Fruit fly (Drosophila melanogaster) whole organism, embryonic: ENCODE measurements around the gene SMC1.

Experiments
- Adf1 ChIP-seq: fragments of 200-800 bp; sonication (Bioruptor generic); IDR thresholded peaks from 2 replicates; pipeline ENCODE4 v1.3.6; 2022; ENCODE audit warnings: missing biosample characterization, missing genetic modification characterization
- Asciz ChIP-seq: fragments of 200-800 bp; sonication (Bioruptor generic); optimal IDR thresholded peaks from 2 replicates; lab custom pipeline; 2017; ENCODE audit warnings: missing biosample characterization, mild to moderate bottlenecking, missing genetic modification characterization, missing genetic modification reagents
- Atf6 ChIP-seq: fragments of 200-800 bp; sonication (Bioruptor generic); IDR thresholded peaks from 2 replicates; pipeline ENCODE4 v1.3.6; 2022; ENCODE audit warnings: missing biosample characterization, missing genetic modification characterization
- CG10147 ChIP-seq: fragments of 200-800 bp; sonication (Bioruptor generic); optimal IDR thresholded peaks from 2 replicates; lab custom pipeline; 2019; ENCODE audit warnings: missing biosample characterization, mild to moderate bottlenecking, missing genetic modification characterization, moderate library complexity
- CG12104 ChIP-seq: fragments of 200-800 bp; sonication (Bioruptor generic); optimal IDR thresholded peaks from 3 replicates; lab custom pipeline; 2016; ENCODE audit warnings: missing biosample characterization, missing genetic modification characterization
- CG13775 ChIP-seq: fragments of 200-800 bp; sonication (Bioruptor generic); optimal IDR thresholded peaks from 3 replicates; lab custom pipeline; 2017; ENCODE audit warnings: missing biosample characterization, mild to moderate bottlenecking, missing genetic modification characterization
- CG15696 ChIP-seq: fragments of 200-800 bp; sonication (Bioruptor generic); optimal IDR thresholded peaks from 2 replicates; lab custom pipeline; 2019; ENCODE audit warnings: missing biosample characterization, mild to moderate bottlenecking, missing genetic modification characterization, moderate library complexity
- CG17328 ChIP-seq: fragments of 200-800 bp; sonication (Bioruptor generic); IDR thresholded peaks from 2 replicates; pipeline ENCODE4 v1.3.6; 2022; ENCODE audit warnings: missing biosample characterization, missing genetic modification characterization
- CG1832 ChIP-seq: fragments of 200-800 bp; sonication (Bioruptor generic); optimal IDR thresholded peaks from 2 replicates; lab custom pipeline; 2017; ENCODE audit warnings: missing biosample characterization, mild to moderate bottlenecking, missing genetic modification characterization, inconsistent platforms
- CG2120 ChIP-seq: fragments of 200-800 bp; sonication (Bioruptor generic); optimal IDR thresholded peaks from 3 replicates; lab custom pipeline; 2016; ENCODE audit warnings: missing biosample characterization, missing genetic modification characterization
- CG30403 ChIP-seq: fragments of 200-800 bp; sonication (Bioruptor generic); optimal IDR thresholded peaks from 3 replicates; lab custom pipeline; 2016; ENCODE audit warnings: missing biosample characterization, missing genetic modification characterization
- CG4617 ChIP-seq: fragments of 200-800 bp; sonication (Bioruptor generic); optimal IDR thresholded peaks from 3 replicates; lab custom pipeline; 2016; ENCODE audit warnings: missing biosample characterization, missing genetic modification characterization, borderline replicate concordance
- CG8924 ChIP-seq: fragments of 200-800 bp; optimal IDR thresholded peaks from 3 replicates; lab custom pipeline; 2019; ENCODE audit warnings: missing biosample characterization, mild to moderate bottlenecking, missing genetic modification characterization, moderate library complexity
- CG9932 ChIP-seq: fragments of 200-800 bp; sonication (Bioruptor generic); IDR thresholded peaks from 2 replicates; pipeline ENCODE4 v1.3.6; 2022; ENCODE audit warnings: missing biosample characterization, missing genetic modification characterization
- Dbx ChIP-seq: fragments of 200-800 bp; sonication (Bioruptor generic); IDR thresholded peaks from 3 replicates; pipeline ENCODE4 v1.3.6; 2022; ENCODE audit warnings: missing biosample characterization, missing genetic modification characterization
- Fer1 ChIP-seq: fragments of 200-800 bp; sonication (Bioruptor generic); optimal IDR thresholded peaks from 2 replicates; lab custom pipeline; 2017; ENCODE audit warnings: missing biosample characterization, mild to moderate bottlenecking, missing genetic modification characterization
- Fer2 ChIP-seq: fragments of 200-800 bp; sonication (Bioruptor generic); optimal IDR thresholded peaks from 2 replicates; lab custom pipeline; 2018; ENCODE audit warnings: missing biosample characterization, mild to moderate bottlenecking, missing genetic modification characterization, moderate library complexity
- Hand ChIP-seq: fragments of 200-800 bp; sonication (Bioruptor generic); optimal IDR thresholded peaks from 2 replicates; lab custom pipeline; 2017; ENCODE audit warnings: mild to moderate bottlenecking, missing biosample characterization, missing genetic modification reagents, missing genetic modification characterization
- Hr51 ChIP-seq, 2 experiments: fragments of 200-800 bp; sonication (Bioruptor generic); optimal IDR thresholded peaks; 2 replicates in 1 of 2; 3 replicates in 1 of 2; lab custom pipeline; 2016 to 2018; ENCODE audit warnings: missing biosample characterization in 2 of 2, missing genetic modification characterization in 2 of 2, mild to moderate bottlenecking in 1 of 2, moderate library complexity in 1 of 2
- Med ChIP-seq: fragments of 200-800 bp; sonication (Bioruptor generic); peaks from one replicate; lab custom pipeline; 2016; ENCODE audit warnings: missing biosample characterization, missing genetic modification characterization, mild to moderate bottlenecking, inconsistent platforms, moderate library complexity
- Meics ChIP-seq: fragments of 200-800 bp; sonication (Bioruptor generic); optimal IDR thresholded peaks from 2 replicates; lab custom pipeline; 2017; ENCODE audit warnings: missing biosample characterization, mild to moderate bottlenecking, missing genetic modification characterization
- Nf-YC ChIP-seq: fragments of 200-800 bp; optimal IDR thresholded peaks from 3 replicates; lab custom pipeline; 2019; ENCODE audit warnings: missing biosample characterization, mild to moderate bottlenecking, missing genetic modification characterization, moderate library complexity
- Oli ChIP-seq: fragments of 200-800 bp; sonication (Bioruptor generic); optimal IDR thresholded peaks from 2 replicates; lab custom pipeline; 2018; ENCODE audit warnings: missing biosample characterization, mild to moderate bottlenecking, missing genetic modification characterization, moderate library complexity
- PHDP ChIP-seq: fragments of 200-800 bp; sonication (Bioruptor generic); optimal IDR thresholded peaks from 3 replicates; lab custom pipeline; 2018; ENCODE audit warnings: missing biosample characterization, mild to moderate bottlenecking, missing genetic modification characterization, moderate library complexity
- Rx ChIP-seq: fragments of 200-800 bp; sonication (Bioruptor generic); IDR thresholded peaks from 2 replicates; pipeline ENCODE4 v1.3.6; 2022; ENCODE audit warnings: missing biosample characterization, missing genetic modification characterization
- Scr ChIP-seq: fragments of 200-800 bp; sonication (Bioruptor generic); IDR thresholded peaks from 2 replicates; pipeline ENCODE4 v1.3.6; 2022; ENCODE audit warnings: missing biosample characterization, missing genetic modification characterization; ENCODE audit not compliant: partially characterized antibody
- Sox102F ChIP-seq: fragments of 200-800 bp; sonication (Bioruptor generic); optimal IDR thresholded peaks from 2 replicates; lab custom pipeline; 2018; ENCODE audit warnings: missing biosample characterization, mild to moderate bottlenecking, missing genetic modification characterization, moderate library complexity
- Spps ChIP-seq: fragments of 200-800 bp; sonication (Bioruptor generic); optimal IDR thresholded peaks from 2 replicates; lab custom pipeline; 2018; ENCODE audit warnings: missing biosample characterization, mild to moderate bottlenecking, missing genetic modification characterization
- TFAM ChIP-seq: fragments of 200-800 bp; sonication (Bioruptor generic); optimal IDR thresholded peaks from 2 replicates; lab custom pipeline; 2017; ENCODE audit warnings: missing biosample characterization, missing genetic modification characterization, inconsistent platforms
- Trl ChIP-seq, 3 experiments: fragments of >200 bp in 2 of 3; fragments of 200-800 bp in 1 of 3; sonication (Bioruptor generic) in 1 of 3; optimal IDR thresholded peaks; 2 replicates in 1 of 3; 3 replicates in 2 of 3; lab custom pipeline; 2016 to 2017; ENCODE audit warnings: missing biosample characterization in 1 of 3, missing genetic modification characterization in 1 of 3
- abd-A ChIP-seq: fragments of 200-800 bp; sonication (Bioruptor generic); optimal IDR thresholded peaks from 3 replicates; lab custom pipeline; 2019; ENCODE audit warnings: missing biosample characterization, mild to moderate bottlenecking, missing genetic modification characterization, moderate library complexity
- ara ChIP-seq: fragments of 200-800 bp; sonication (Bioruptor generic); IDR thresholded peaks from 2 replicates; pipeline ENCODE4 v1.3.6; 2022; ENCODE audit warnings: missing biosample characterization, missing genetic modification characterization
- bbx ChIP-seq: fragments of 200-800 bp; sonication (Bioruptor generic); IDR thresholded peaks from 2 replicates; pipeline ENCODE4 v1.3.6; 2022; ENCODE audit warnings: missing biosample characterization, missing genetic modification characterization; ENCODE audit not compliant: partially characterized antibody
- cg ChIP-seq: fragments of 200-800 bp; sonication (Bioruptor generic); optimal IDR thresholded peaks from 3 replicates; lab custom pipeline; 2019; ENCODE audit warnings: missing biosample characterization, mild to moderate bottlenecking, missing genetic modification characterization, moderate library complexity
- chinmo ChIP-seq: fragments of 200-800 bp; sonication (Bioruptor generic); IDR thresholded peaks from 4 replicates; pipeline ENCODE4 v1.3.6; 2022; ENCODE audit warnings: missing biosample characterization, missing genetic modification characterization; ENCODE audit not compliant: partially characterized antibody
- ewg ChIP-seq: fragments of 200-800 bp; sonication (Bioruptor generic); optimal IDR thresholded peaks from 3 replicates; lab custom pipeline; 2017; ENCODE audit warnings: mild to moderate bottlenecking, missing biosample characterization, missing genetic modification reagents, missing genetic modification characterization
- fd3F ChIP-seq: fragments of 200-800 bp; sonication (Bioruptor generic); optimal IDR thresholded peaks from 2 replicates; lab custom pipeline; 2018; ENCODE audit warnings: missing biosample characterization, mild to moderate bottlenecking, missing genetic modification characterization, moderate library complexity
- gem ChIP-seq: fragments of 200-800 bp; sonication (Bioruptor generic); optimal IDR thresholded peaks from 2 replicates; lab custom pipeline; 2019; ENCODE audit warnings: missing biosample characterization, mild to moderate bottlenecking, missing genetic modification characterization, moderate library complexity
- gt ChIP-seq: fragments of 200-800 bp; sonication (Bioruptor generic); IDR thresholded peaks from 2 replicates; pipeline ENCODE4 v1.3.6; 2022; ENCODE audit warnings: missing biosample characterization, missing genetic modification characterization
- inv ChIP-seq: fragments of 200-800 bp; sonication (Bioruptor generic); IDR thresholded peaks from 2 replicates; pipeline ENCODE4 v1.3.6; 2022; ENCODE audit warnings: missing biosample characterization, missing genetic modification characterization; ENCODE audit not compliant: partially characterized antibody
- knrl ChIP-seq: fragments of 200-800 bp; sonication (Bioruptor generic); IDR thresholded peaks from 3 replicates; pipeline ENCODE4 v1.3.6; 2022; ENCODE audit warnings: missing biosample characterization, missing genetic modification characterization; ENCODE audit not compliant: partially characterized antibody
- odd ChIP-seq: fragments of 200-800 bp; sonication (Bioruptor generic); optimal IDR thresholded peaks from 2 replicates; lab custom pipeline; 2017; ENCODE audit warnings: missing biosample characterization, mild to moderate bottlenecking, missing genetic modification characterization
- psq ChIP-seq: fragments of 200-800 bp; sonication (Bioruptor generic); optimal IDR thresholded peaks from 2 replicates; lab custom pipeline; 2017; ENCODE audit warnings: missing biosample characterization, missing genetic modification characterization
- slbo ChIP-seq: fragments of 200-800 bp; sonication (Bioruptor generic); IDR thresholded peaks from 2 replicates; pipeline ENCODE4 v1.3.6; 2022; ENCODE audit warnings: missing biosample characterization, missing genetic modification characterization
- unpg ChIP-seq: fragments of 200-800 bp; sonication (Bioruptor generic); optimal IDR thresholded peaks from 3 replicates; lab custom pipeline; 2018; ENCODE audit warnings: missing biosample characterization, mild to moderate bottlenecking, missing genetic modification characterization, moderate library complexity
- vfl ChIP-seq: fragments of 200-800 bp; sonication (Bioruptor generic); optimal IDR thresholded peaks from 2 replicates; lab custom pipeline; 2016; ENCODE audit warnings: missing biosample characterization, missing genetic modification characterization
- vvl ChIP-seq: fragments of 200-800 bp; sonication (Bioruptor generic); IDR thresholded peaks from 2 replicates; pipeline ENCODE4 v1.3.6; 2022; ENCODE audit warnings: missing biosample characterization, missing genetic modification characterization
- zf30C ChIP-seq: fragments of 200-800 bp; sonication (Bioruptor generic); optimal IDR thresholded peaks from 3 replicates; lab custom pipeline; 2018; ENCODE audit warnings: missing biosample characterization, mild to moderate bottlenecking, missing genetic modification characterization

Gene SMC1

dm6 chr3R:24092590-24093151, 34.6 kb downstream of the SMC1 start:
- TF ChIP-seq ewg (GFP tag; lab: Kevin White, UChicago): peak; percentile 56
- TF ChIP-seq vfl (GFP tag; lab: Kevin White, UChicago): no peak
- TF ChIP-seq psq (GFP tag; lab: Kevin White, UChicago): peak; percentile 44
- TF ChIP-seq gt (GFP tag; lab: Robert Waterston, UW): no peak
- no peak for TF ChIP-seq CG12104 (GFP tag; lab: Kevin White, UChicago)
- no peak for TF ChIP-seq CG1832 (GFP tag; lab: Kevin White, UChicago)
- TF ChIP-seq chinmo (GFP tag; lab: Robert Waterston, UW): 0 out of 4 replicates have a peak, but pooled peaks have one; percentile 62
- TF ChIP-seq Atf6 (GFP tag; lab: Robert Waterston, UW): no peak
- peak; percentile 47 for TF ChIP-seq Med
- TF ChIP-seq cg (GFP tag; lab: Kevin White, UChicago): peak; percentile 41
- TF ChIP-seq bbx (GFP tag; lab: Robert Waterston, UW): no peak
- no peak for TF ChIP-seq CG10147 (GFP tag; lab: Kevin White, UChicago)
- TF ChIP-seq Spps: no peak
- no peak for TF ChIP-seq CG13775 (GFP tag; lab: Kevin White, UChicago)
- TF ChIP-seq Trl (optimal IDR thresholded peaks at IDR 0.05; lab: Kevin White, UChicago): peak; percentile 63 to 76
- no peak for TF ChIP-seq Trl (GFP tag; optimal IDR thresholded peaks at IDR 0.05; lab: Kevin White, UChicago)
- no peak for TF ChIP-seq TFAM (GFP tag; lab: Kevin White, UChicago)
- no peak for TF ChIP-seq Fer2 (tag; lab: Kevin White, UChicago)
- TF ChIP-seq Nf-YC: peak; percentile 13
- TF ChIP-seq Hr51 (GFP tag; optimal IDR thresholded peaks at IDR 0.05; lab: Kevin White, UChicago): peak in 1 of 2 experiments; percentile 54
- TF ChIP-seq abd-A (tag; lab: Kevin White, UChicago): peak; percentile 41
- no peak for TF ChIP-seq Dbx
- TF ChIP-seq CG15696 (tag; lab: Kevin White, UChicago): no peak
- TF ChIP-seq CG4617: no peak
- no peak for TF ChIP-seq CG17328 (GFP tag; lab: Robert Waterston, UW)
- 0 out of 2 replicates have a peak, but pooled peaks have one; percentile 16 for TF ChIP-seq CG9932 (GFP tag; lab: Robert Waterston, UW)
- TF ChIP-seq knrl (GFP tag; lab: Robert Waterston, UW): no peak
- peak; percentile 93 for TF ChIP-seq Adf1 (GFP tag; lab: Robert Waterston, UW)
- TF ChIP-seq Scr (GFP tag; lab: Robert Waterston, UW): 0 out of 2 replicates have a peak, but pooled peaks have one; percentile 7

- TF ChIP-seq Fer1 (GFP tag; lab: Kevin White, UChicago): peak; percentile 26
- peak; percentile 14 for TF ChIP-seq unpg (GFP tag; lab: Kevin White, UChicago)
- TF ChIP-seq Asciz (GFP tag; lab: Kevin White, UChicago): peak; percentile 8
- TF ChIP-seq gem: peak; percentile 58
- peak; percentile 38 for TF ChIP-seq Oli (tag; lab: Kevin White, UChicago)
- peak; percentile 40 for TF ChIP-seq fd3F
- TF ChIP-seq CG2120 (GFP tag; lab: Kevin White, UChicago): peak; percentile 56
- no peak for TF ChIP-seq inv (GFP tag; lab: Robert Waterston, UW)
- TF ChIP-seq Meics (GFP tag; lab: Kevin White, UChicago): peak; percentile 19
- peak; percentile 17; the same call in 1 of the 2 replicates for TF ChIP-seq vvl (GFP tag; lab: Robert Waterston, UW)
- peak; percentile 10 for TF ChIP-seq CG30403 (GFP tag; lab: Kevin White, UChicago)
- peak; percentile 4 for TF ChIP-seq zf30C (GFP tag; lab: Kevin White, UChicago)
- peak; percentile 32; the same call in 1 of the 2 replicates for TF ChIP-seq slbo
- peak; percentile 35 for TF ChIP-seq Sox102F (GFP tag; lab: Kevin White, UChicago)
- peak in 1 of 2 experiments; percentile 52 for TF ChIP-seq Hr51 (GFP tag; optimal IDR thresholded peaks at IDR 0.05; lab: Kevin White, UChicago)
- TF ChIP-seq Hand (GFP tag; lab: Kevin White, UChicago): peak; percentile 38
- peak; percentile 39 for TF ChIP-seq odd (GFP tag; lab: Kevin White, UChicago)
- TF ChIP-seq CG8924 (tag; lab: Kevin White, UChicago): peak; percentile 31
- peak; percentile 7 for TF ChIP-seq CG12104 (GFP tag; lab: Kevin White, UChicago)
- TF ChIP-seq PHDP (tag; lab: Kevin White, UChicago): peak; percentile 44
- no peak for TF ChIP-seq ara
- no peak for TF ChIP-seq Rx
Measured at dm6 chr3R:24093430-24093829, 35.3 kb downstream of the SMC1 start.
